Worm (Caenorhabditis elegans) whole organism, midembryonic: ENCODE measurements around the gene unc-9.

Experiments used
- T22C8.4 ChIP-seq: fragments of 200-800 bp; sonication (Bioruptor generic); IDR thresholded peaks from 2 replicates; pipeline ENCODE4 v1.3.6; 2022; ENCODE audit warnings: missing genetic modification characterization, missing compliant biosample characterization
- cog-1 ChIP-seq: sonication (generic microtip); optimal IDR thresholded peaks from 2 replicates; lab custom pipeline; 2016; ENCODE audit warnings: missing genetic modification characterization, missing compliant biosample characterization
- flt-1 ChIP-seq: fragments of 200-800 bp; sonication (Bioruptor generic); IDR thresholded peaks from 2 replicates; pipeline ENCODE4 v1.3.6; 2022; ENCODE audit warnings: missing genetic modification characterization, missing compliant biosample characterization
- klf-2 ChIP-seq: fragments of 200-800 bp; sonication (Bioruptor generic); conservative IDR thresholded peaks from 2 replicates; pipeline ENCODE4 v1.3.6; 2022; ENCODE audit warnings: missing genetic modification reagents, missing genetic modification characterization, missing compliant biosample characterization
- tab-1 ChIP-seq: fragments of 200-800 bp; sonication (Bioruptor generic); IDR thresholded peaks from 2 replicates; pipeline ENCODE4 v1.3.6; 2022; ENCODE audit warnings: missing genetic modification characterization, missing compliant biosample characterization
- ztf-23 ChIP-seq: fragments of 200-800 bp; sonication (Bioruptor generic); IDR thresholded peaks from 2 replicates; pipeline ENCODE4 v1.3.6; 2022; ENCODE audit warnings: missing genetic modification reagents, missing genetic modification characterization, missing compliant biosample characterization
- ztf-29 ChIP-seq: fragments of 200-800 bp; sonication (Bioruptor generic); IDR thresholded peaks from 2 replicates; pipeline ENCODE4 v1.3.6; 2022; ENCODE audit warnings: missing genetic modification reagents, missing genetic modification characterization, missing compliant biosample characterization

DNA sequence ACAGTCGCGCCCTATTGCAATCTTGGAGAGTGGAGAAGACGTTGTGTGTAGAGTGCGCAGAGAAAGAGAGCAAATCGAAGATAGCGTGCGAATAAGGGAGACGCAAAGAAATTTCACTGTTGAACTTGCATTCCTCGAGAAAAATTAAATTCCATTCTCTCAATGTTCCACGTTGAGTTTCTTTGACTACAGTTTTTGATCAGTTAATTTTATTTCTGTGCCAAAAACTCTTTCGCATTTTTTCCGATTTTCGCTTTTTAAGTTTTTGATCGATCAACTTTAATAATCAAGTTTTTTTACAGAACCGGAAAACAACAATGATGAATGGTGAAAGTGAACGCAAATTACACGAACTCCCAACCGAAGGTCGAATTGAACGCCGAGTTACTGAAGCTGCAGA is 35.5 kb downstream of the unc-9 start, which contains the start of gene K08H2.3:
- TF ChIP-seq ztf-23 (GFP tag; lab: Robert Waterston, UW): no peak
- TF ChIP-seq flt-1 (GFP tag; lab: Robert Waterston, UW): no peak
- TF ChIP-seq klf-2 (GFP tag; lab: Robert Waterston, UW): no peak
- TF ChIP-seq T22C8.4: no peak
- no peak for TF ChIP-seq ztf-29 (GFP tag; lab: Robert Waterston, UW)
- no peak for TF ChIP-seq tab-1 (GFP tag; lab: Robert Waterston, UW)
- no peak for TF ChIP-seq cog-1 (tag; lab: Kevin White, UChicago)
